Worm (Caenorhabditis elegans) whole organism, L1 larva: ENCODE results near the gene clec-172.

ENCODE experiments used
- C04F5.9 ChIP-seq: sonication (generic microtip); optimal IDR thresholded peaks from 2 replicates; lab custom pipeline; 2016; ENCODE audit warnings: missing genetic modification characterization, missing compliant biosample characterization
- C16A3.4 ChIP-seq: fragments of 150-350 bp; optimal IDR thresholded peaks from 2 replicates; lab custom pipeline; 2014; ENCODE audit warnings: missing biosample characterization, missing genetic modification characterization
- aha-1 ChIP-seq: fragments of 150-350 bp; optimal IDR thresholded peaks from 2 replicates; lab custom pipeline; 2014; ENCODE audit warnings: missing biosample characterization, missing genetic modification characterization
- ama-1 ChIP-seq: fragments of 150-350 bp; optimal IDR thresholded peaks from 2 replicates; lab custom pipeline; 2014
- ceh-63 ChIP-seq: fragments of 200-800 bp; sonication (Bioruptor generic); optimal IDR thresholded peaks from 2 replicates; lab custom pipeline; 2018; ENCODE audit warnings: mild to moderate bottlenecking, missing genetic modification characterization, missing compliant biosample characterization
- ceh-8 ChIP-seq: fragments of 200-800 bp; sonication (Bioruptor generic); optimal IDR thresholded peaks from 2 replicates; lab custom pipeline; 2018; ENCODE audit warnings: mild to moderate bottlenecking, missing genetic modification characterization, moderate library complexity, missing compliant biosample characterization
- ceh-82 ChIP-seq, 3 experiments: fragments of 150-350 bp in 1 of 3; sonication (generic microtip) in 2 of 3; optimal IDR thresholded peaks; 2 replicates each; lab custom pipeline; 2014 to 2017; ENCODE audit warnings: missing biosample characterization in 3 of 3, missing genetic modification characterization in 3 of 3
- ces-1 ChIP-seq: fragments of 150-350 bp; optimal IDR thresholded peaks from 2 replicates; lab custom pipeline; 2014; ENCODE audit warnings: missing biosample characterization, missing genetic modification reagents, missing genetic modification characterization
- dpl-1 ChIP-seq, 3 experiments: fragments of 150-350 bp in 2 of 3; sonication (generic microtip) in 1 of 3; optimal IDR thresholded peaks; 2 replicates each; lab custom pipeline; 2014 to 2017; ENCODE audit warnings: missing biosample characterization in 3 of 3, missing genetic modification characterization in 3 of 3, missing genetic modification reagents in 3 of 3
- dsc-1 ChIP-seq: sonication (generic microtip); optimal IDR thresholded peaks from 2 replicates; lab custom pipeline; 2016; ENCODE audit warnings: mild to moderate bottlenecking, missing genetic modification characterization, missing compliant biosample characterization
- efl-1 ChIP-seq, 4 experiments: fragments of 150-350 bp; optimal IDR thresholded peaks in 3 of 4; peaks in 1 of 4; 1 replicate in 1 of 4; 2 replicates in 3 of 4; lab custom pipeline; 2014; ENCODE audit warnings: missing biosample characterization in 2 of 4, missing genetic modification characterization in 2 of 4, missing genetic modification reagents in 2 of 4
- egl-13 ChIP-seq: sonication (generic microtip); optimal IDR thresholded peaks from 2 replicates; lab custom pipeline; 2016; ENCODE audit warnings: missing genotype, missing genetic modification reagents, missing genetic modification characterization, missing compliant biosample characterization
- fkh-10 ChIP-seq: sonication (generic microtip); optimal IDR thresholded peaks from 2 replicates; lab custom pipeline; 2017; ENCODE audit warnings: missing biosample characterization, missing genetic modification reagents, missing genetic modification characterization
- fkh-8 ChIP-seq: sonication (generic microtip); optimal IDR thresholded peaks from 2 replicates; lab custom pipeline; 2016; ENCODE audit warnings: mild to moderate bottlenecking, missing genetic modification characterization, missing compliant biosample characterization
- grh-1 ChIP-seq: fragments of 200-800 bp; sonication (Bioruptor generic); IDR thresholded peaks from 2 replicates; pipeline ENCODE4 v1.3.6; 2022; ENCODE audit warnings: missing genetic modification reagents, missing genetic modification characterization, missing compliant biosample characterization
- hlh-17 ChIP-seq: fragments of 200-800 bp; sonication (Bioruptor generic); optimal IDR thresholded peaks from 2 replicates; lab custom pipeline; 2018; ENCODE audit warnings: missing genetic modification characterization, mild to moderate bottlenecking, missing compliant biosample characterization, moderate library complexity, borderline replicate concordance
- hpl-2 ChIP-seq: fragments of 150-350 bp; optimal IDR thresholded peaks from 2 replicates; lab custom pipeline; 2014; ENCODE audit warnings: missing biosample characterization, missing genetic modification reagents, missing genetic modification characterization
- irx-1 ChIP-seq: sonication (generic microtip); optimal IDR thresholded peaks from 2 replicates; lab custom pipeline; 2016; ENCODE audit warnings: missing genetic modification characterization, missing compliant biosample characterization
- lsy-2 ChIP-seq, 2 experiments: fragments of 150-350 bp; optimal IDR thresholded peaks; 2 replicates each; lab custom pipeline; 2014; ENCODE audit warnings: missing biosample characterization in 2 of 2, missing genetic modification characterization in 2 of 2
- mdl-1 ChIP-seq, 2 experiments: fragments of 150-350 bp; optimal IDR thresholded peaks; 2 replicates each; lab custom pipeline; 2014 to 2017; ENCODE audit warnings: missing biosample characterization in 2 of 2, missing genetic modification characterization in 2 of 2, inconsistent platforms in 1 of 2
- nhr-28 ChIP-seq: fragments of 150-350 bp; optimal IDR thresholded peaks from 2 replicates; lab custom pipeline; 2014; ENCODE audit warnings: missing biosample characterization, missing genetic modification characterization
- nhr-84 ChIP-seq: sonication (generic microtip); optimal IDR thresholded peaks from 2 replicates; lab custom pipeline; 2017; ENCODE audit warnings: missing biosample characterization, missing genetic modification characterization
- nhr-85 ChIP-seq: sonication (generic microtip); peaks from one replicate; lab custom pipeline; 2016; ENCODE audit warnings: missing genetic modification characterization, inconsistent platforms, missing compliant biosample characterization
- pag-3 ChIP-seq: sonication (generic microtip); optimal IDR thresholded peaks from 2 replicates; lab custom pipeline; 2017; ENCODE audit warnings: missing genetic modification characterization, mild to moderate bottlenecking, missing compliant biosample characterization, antibody characterized with exemption, borderline replicate concordance; ENCODE audit not compliant: insufficient read depth
- rnt-1 ChIP-seq: sonication (generic microtip); optimal IDR thresholded peaks from 2 replicates; lab custom pipeline; 2016; ENCODE audit warnings: mild to moderate bottlenecking, missing genetic modification characterization, moderate library complexity, missing compliant biosample characterization
- snpc-4 ChIP-seq: fragments of 150-350 bp; optimal IDR thresholded peaks from 2 replicates; lab custom pipeline; 2014; ENCODE audit warnings: missing biosample characterization, missing genetic modification characterization
- sptf-1 ChIP-seq: fragments of 150-350 bp; optimal IDR thresholded peaks from 2 replicates; lab custom pipeline; 2014; ENCODE audit warnings: missing biosample characterization, missing genetic modification characterization
- sup-37 ChIP-seq: fragments of 200-800 bp; sonication (Bioruptor generic); optimal IDR thresholded peaks from 2 replicates; lab custom pipeline; 2018; ENCODE audit warnings: mild to moderate bottlenecking, missing genetic modification characterization, missing compliant biosample characterization
- swsn-7 ChIP-seq: sonication (generic microtip); optimal IDR thresholded peaks from 2 replicates; lab custom pipeline; 2016; ENCODE audit warnings: missing genetic modification characterization, missing compliant biosample characterization
- tbx-2 ChIP-seq: sonication (generic microtip); optimal IDR thresholded peaks from 2 replicates; lab custom pipeline; 2016; ENCODE audit warnings: missing genetic modification characterization, missing compliant biosample characterization
- tlp-1 ChIP-seq: fragments of 150-350 bp; optimal IDR thresholded peaks from 2 replicates; lab custom pipeline; 2014; ENCODE audit warnings: missing biosample characterization, missing genetic modification characterization
- vab-15 ChIP-seq: sonication (generic microtip); optimal IDR thresholded peaks from 2 replicates; lab custom pipeline; 2017; ENCODE audit warnings: missing genotype, mild to moderate bottlenecking, missing genetic modification characterization, missing compliant biosample characterization

The clec-172 gene

DNA sequence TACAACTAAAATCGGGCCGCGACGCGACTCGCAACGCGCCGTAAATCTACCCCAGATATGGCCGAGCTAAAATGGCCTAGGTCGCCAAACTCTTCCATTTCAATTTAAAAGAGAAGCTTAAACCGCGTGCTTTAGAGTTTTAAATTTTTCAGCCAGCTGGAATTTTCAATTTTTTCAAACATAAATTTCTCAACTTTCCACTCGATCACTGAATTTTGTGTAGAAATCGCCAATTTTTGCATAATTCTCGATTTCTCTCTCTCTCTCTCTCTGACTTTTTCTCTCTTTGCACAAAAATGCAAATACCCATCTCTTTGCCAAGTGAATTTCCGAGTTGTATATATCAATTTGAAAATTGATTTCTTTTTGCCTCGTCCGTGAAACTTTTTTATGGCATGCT lies 7.0 kb upstream of the clec-172 start, which contains the start of gene K03H6.1:
Gene K03H6.1 (plus strand): TSS at position 301 of the 400 bp plus-strand sequence.
- no peak for TF ChIP-seq tlp-1 (tag; lab: Kevin White, UChicago)
- no peak for TF ChIP-seq lsy-2 (tag; optimal IDR thresholded peaks at IDR 0.05; lab: Kevin White, UChicago)
- TF ChIP-seq nhr-28 (tag; lab: Kevin White, UChicago) = no peak
- TF ChIP-seq nhr-84 (tag; lab: Kevin White, UChicago) = no peak
- no peak for TF ChIP-seq hpl-2
- TF ChIP-seq fkh-8 = no peak
- TF ChIP-seq ceh-63 (GFP tag; lab: Kevin White, UChicago) = no peak
- TF ChIP-seq dsc-1 (tag; lab: Kevin White, UChicago) = no peak
- TF ChIP-seq pag-3 = no peak
- no peak for TF ChIP-seq grh-1 (GFP tag; lab: Robert Waterston, UW)
- no peak for TF ChIP-seq vab-15 (tag; lab: Kevin White, UChicago)
- TF ChIP-seq ceh-82 (tag; optimal IDR thresholded peaks at IDR 0.05; lab: Kevin White, UChicago) = no peak
- no peak for TF ChIP-seq ama-1
- TF ChIP-seq egl-13 (tag; lab: Kevin White, UChicago) = no peak

DNA sequence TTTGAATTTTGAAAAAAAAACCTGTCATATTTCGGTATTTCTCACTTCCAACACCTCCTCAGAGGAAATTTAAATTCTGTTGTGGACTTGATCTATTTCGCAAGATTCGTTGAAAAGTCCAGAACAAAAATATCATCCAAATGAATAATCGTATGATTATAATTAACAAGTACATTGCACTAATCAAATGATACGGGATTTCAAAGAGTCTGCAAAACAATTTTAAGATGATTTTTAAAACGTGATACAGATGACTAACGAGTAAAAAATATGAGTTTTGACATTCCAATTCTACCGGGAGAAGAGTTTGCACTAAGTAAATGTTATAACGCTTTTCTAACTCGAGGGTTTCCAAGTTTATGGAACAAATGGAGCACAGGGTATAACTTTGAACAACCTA lies 5.9 kb upstream of the clec-172 start:
- peak; percentile 71 for TF ChIP-seq ceh-8 (GFP tag; lab: Kevin White, UChicago)
- TF ChIP-seq nhr-85 (tag; lab: Kevin White, UChicago) = no peak
- TF ChIP-seq efl-1 (optimal IDR thresholded peaks at IDR 0.05; lab: Kevin White, UChicago) = no peak
- peak in 1 of 2 experiments; percentile 87 for TF ChIP-seq efl-1 (GFP tag; optimal IDR thresholded peaks at IDR 0.05 in 1 of 2; lab: Kevin White, UChicago)

DNA sequence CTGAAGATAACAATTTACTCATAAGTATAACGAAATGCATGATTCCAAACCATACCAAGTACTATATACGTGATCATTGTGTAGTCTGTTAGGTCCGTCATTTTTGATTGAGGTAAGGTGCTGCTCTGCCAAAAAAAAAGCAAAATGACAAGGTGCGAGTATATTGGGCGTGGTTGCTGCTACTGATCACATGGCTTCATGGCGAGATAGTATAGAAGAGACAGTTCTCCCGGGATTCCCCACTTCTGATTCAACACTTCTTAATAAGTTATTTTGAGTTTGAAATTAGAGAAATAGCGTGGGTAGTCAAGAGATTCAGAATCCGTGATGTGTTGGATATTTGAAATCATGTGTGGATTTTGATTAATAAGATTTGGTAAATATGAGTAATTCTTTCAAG lies 4.8 kb upstream of the clec-172 start, which contains the start of gene K03H6.4:
Gene K03H6.4 (minus strand): TSS at position 101 of the 400 bp plus-strand sequence.
- TF ChIP-seq sup-37 = no peak
- TF ChIP-seq ceh-8 (GFP tag; lab: Kevin White, UChicago) = peak; percentile 39
- no peak for TF ChIP-seq hlh-17 (GFP tag; lab: Kevin White, UChicago)
- TF ChIP-seq C16A3.4 (tag; lab: Kevin White, UChicago) = no peak
- no peak for TF ChIP-seq dpl-1 (GFP tag; optimal IDR thresholded peaks at IDR 0.05; lab: Kevin White, UChicago)
- TF ChIP-seq, all 84 proteins: peak for 1

ce11 chrIV:1515891-1516290 lies 536 bp downstream of the clec-172 start:
- TF ChIP-seq ces-1 (GFP tag; lab: Kevin White, UChicago) = no peak
- TF ChIP-seq fkh-10 (GFP tag; lab: Kevin White, UChicago) = no peak
- TF ChIP-seq rnt-1 (tag; lab: Kevin White, UChicago) = no peak
- TF ChIP-seq sptf-1 (tag; lab: Kevin White, UChicago) = no peak
- TF ChIP-seq irx-1 (tag; lab: Kevin White, UChicago) = no peak
- TF ChIP-seq swsn-7 = no peak
- no peak for TF ChIP-seq aha-1

DNA sequence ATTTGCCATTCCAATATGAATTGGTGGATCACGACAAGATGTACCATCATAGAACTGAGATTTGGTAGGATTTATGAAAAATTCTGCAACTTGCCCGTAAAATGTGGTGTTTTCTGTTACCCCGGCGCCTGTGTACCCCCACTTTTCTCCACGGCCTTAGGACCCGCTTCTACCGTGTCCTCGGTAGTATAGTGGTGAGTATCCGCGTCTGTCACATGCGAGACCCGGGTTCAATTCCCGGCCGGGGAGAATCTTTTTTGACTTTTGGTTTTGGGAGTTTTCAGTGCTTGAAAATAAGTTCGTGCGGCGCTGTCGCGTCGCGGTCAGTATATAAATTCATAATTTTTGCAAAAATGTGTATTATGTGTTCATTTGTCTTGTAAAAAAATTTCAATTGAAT lies 2.0 kb downstream of the clec-172 start:
- TF ChIP-seq nhr-85 (tag; lab: Kevin White, UChicago) (peak; percentile 29), tbx-2 (no peak)

- no peak for TF ChIP-seq ceh-63 (GFP tag; lab: Kevin White, UChicago)
- TF ChIP-seq mdl-1 (tag; optimal IDR thresholded peaks at IDR 0.05; lab: Kevin White, UChicago) = no peak
- TF ChIP-seq nhr-85 (tag; lab: Kevin White, UChicago) = peak; percentile 52
- TF ChIP-seq C04F5.9 (tag; lab: Kevin White, UChicago) = no peak
- TF ChIP-seq snpc-4 (tag; lab: Kevin White, UChicago) = no peak
These were observed 3.5 kb downstream of the clec-172 start for ce11 chrIV:1512944-1513343.
